Worm (Caenorhabditis elegans) whole organism, L3 larva: Measurements from ENCODE around the gene F40G12.10.
A peak's percentile ranks its signal among the peaks of the same experiment; 100 is the strongest.

ENCODE experiments used
- ZK546.5 ChIP-seq: sonication (generic microtip); optimal IDR thresholded peaks from 2 replicates; lab custom pipeline; 2017; ENCODE audit warnings: missing biosample characterization, missing genetic modification characterization
- aly-2 ChIP-seq: fragments of 150-350 bp; optimal IDR thresholded peaks from 2 replicates; lab custom pipeline; 2014; ENCODE audit warnings: missing biosample characterization, missing genetic modification characterization
- ceh-16 ChIP-seq: sonication (generic microtip); optimal IDR thresholded peaks from 2 replicates; lab custom pipeline; 2017; ENCODE audit warnings: missing biosample characterization, missing genetic modification characterization
- ceh-82 ChIP-seq: fragments of 150-350 bp; optimal IDR thresholded peaks from 2 replicates; lab custom pipeline; 2014; ENCODE audit warnings: missing biosample characterization, missing genetic modification characterization
- ceh-9 ChIP-seq: sonication (generic microtip); optimal IDR thresholded peaks from 2 replicates; lab custom pipeline; 2018; ENCODE audit warnings: missing biosample characterization, missing genetic modification characterization
- egl-27 ChIP-seq: sonication (generic microtip); optimal IDR thresholded peaks from 4 replicates; lab custom pipeline; 2017; ENCODE audit warnings: missing biosample characterization, missing genetic modification reagents, missing genetic modification characterization
- elt-1 ChIP-seq: fragments of 150-350 bp; optimal IDR thresholded peaks from 2 replicates; lab custom pipeline; 2014; ENCODE audit warnings: missing biosample characterization, missing genetic modification characterization
- elt-2 ChIP-seq: sonication (generic microtip); optimal IDR thresholded peaks from 2 replicates; lab custom pipeline; 2016; ENCODE audit warnings: missing genetic modification reagents, mild to moderate bottlenecking, missing genetic modification characterization, missing compliant biosample characterization
- elt-3 ChIP-seq, 3 experiments: fragments of 150-350 bp in 1 of 3; sonication (generic microtip) in 2 of 3; optimal IDR thresholded peaks; 2 replicates in 2 of 3; 4 replicates in 1 of 3; lab custom pipeline; 2014 to 2017; ENCODE audit warnings: missing biosample characterization in 3 of 3, missing genetic modification characterization in 3 of 3
- fkh-10 ChIP-seq: sonication (generic microtip); optimal IDR thresholded peaks from 2 replicates; lab custom pipeline; 2017; ENCODE audit warnings: missing biosample characterization, missing genetic modification reagents, missing genetic modification characterization
- fos-1 ChIP-seq: fragments of 150-350 bp; optimal IDR thresholded peaks from 2 replicates; lab custom pipeline; 2014; ENCODE audit warnings: missing biosample characterization, missing genetic modification characterization
- jun-1 ChIP-seq: fragments of 150-350 bp; optimal IDR thresholded peaks from 2 replicates; lab custom pipeline; 2014; ENCODE audit warnings: missing biosample characterization, missing genetic modification reagents, missing genetic modification characterization
- lin-39 ChIP-seq: fragments of 150-350 bp; optimal IDR thresholded peaks from 2 replicates; lab custom pipeline; 2018; ENCODE audit warnings: missing biosample characterization, missing genetic modification reagents, missing genetic modification characterization
- nfya-1 ChIP-seq: sonication (generic microtip); optimal IDR thresholded peaks from 2 replicates; lab custom pipeline; 2017; ENCODE audit warnings: missing genetic modification characterization, mild to moderate bottlenecking, missing compliant biosample characterization, antibody characterized with exemption, moderate library complexity; ENCODE audit not compliant: insufficient read depth
- nhr-23 ChIP-seq: fragments of 150-350 bp; optimal IDR thresholded peaks from 2 replicates; lab custom pipeline; 2014; ENCODE audit warnings: missing biosample characterization, missing genetic modification reagents, missing genetic modification characterization
- nhr-237 ChIP-seq: fragments of 150-350 bp; optimal IDR thresholded peaks from 2 replicates; lab custom pipeline; 2014; ENCODE audit warnings: missing biosample characterization, missing genetic modification characterization
- nhr-28 ChIP-seq: fragments of 150-350 bp; optimal IDR thresholded peaks from 2 replicates; lab custom pipeline; 2014; ENCODE audit warnings: missing biosample characterization, missing genetic modification characterization
- nhr-43 ChIP-seq: sonication (generic microtip); optimal IDR thresholded peaks from 2 replicates; lab custom pipeline; 2016; ENCODE audit warnings: mild to moderate bottlenecking, missing genetic modification characterization, missing compliant biosample characterization; ENCODE audit not compliant: poor library complexity, severe bottlenecking
- nhr-67 ChIP-seq: fragments of 150-350 bp; optimal IDR thresholded peaks from 2 replicates; lab custom pipeline; 2014; ENCODE audit warnings: missing biosample characterization, missing genetic modification characterization
- nhr-76 ChIP-seq: fragments of 150-350 bp; sonication (generic microtip); optimal IDR thresholded peaks from 5 replicates; lab custom pipeline; 2014; ENCODE audit warnings: missing biosample characterization, missing genetic modification characterization
- nhr-77 ChIP-seq: fragments of 150-350 bp; optimal IDR thresholded peaks from 2 replicates; lab custom pipeline; 2014; ENCODE audit warnings: missing biosample characterization, missing genetic modification characterization
- pqm-1 ChIP-seq: fragments of 150-350 bp; optimal IDR thresholded peaks from 2 replicates; lab custom pipeline; 2017; ENCODE audit warnings: missing biosample characterization, missing genetic modification characterization, inconsistent platforms
- sea-2 ChIP-seq: fragments of 150-350 bp; sonication (generic microtip); optimal IDR thresholded peaks from 4 replicates; lab custom pipeline; 2014; ENCODE audit warnings: missing biosample characterization, missing genetic modification reagents, missing genetic modification characterization
- snpc-4 ChIP-seq: fragments of 150-350 bp; optimal IDR thresholded peaks from 2 replicates; lab custom pipeline; 2014; ENCODE audit warnings: missing biosample characterization, missing genetic modification characterization
- tbx-2 ChIP-seq: sonication (generic microtip); optimal IDR thresholded peaks from 2 replicates; lab custom pipeline; 2016; ENCODE audit warnings: mild to moderate bottlenecking, missing genetic modification characterization, missing compliant biosample characterization
- unc-39 ChIP-seq: sonication (generic microtip); optimal IDR thresholded peaks from 4 replicates; lab custom pipeline; 2017; ENCODE audit warnings: missing biosample characterization, missing genetic modification characterization
- zag-1 ChIP-seq: fragments of 150-350 bp; optimal IDR thresholded peaks from 2 replicates; lab custom pipeline; 2014; ENCODE audit warnings: missing biosample characterization, missing genetic modification characterization
- ztf-11 ChIP-seq: fragments of 150-350 bp; optimal IDR thresholded peaks from 2 replicates; lab custom pipeline; 2014; ENCODE audit warnings: missing biosample characterization, missing genetic modification characterization
- ztf-4 ChIP-seq: fragments of 150-350 bp; optimal IDR thresholded peaks from 2 replicates; lab custom pipeline; 2014; ENCODE audit warnings: missing biosample characterization, missing genetic modification characterization

F40G12.10 gene

ce11 chrV:14256813-14257212 is 26.5 kb upstream of the F40G12.10 start, which contains the start of gene sre-8:
Gene sre-8 (plus strand): TSS chrV:14257113.
- TF ChIP-seq unc-39 (tag; lab: Kevin White, UChicago) (no peak), aly-2 (tag; lab: Kevin White, UChicago) (no peak), elt-3 (tag; optimal IDR thresholded peaks at IDR 0.05; lab: Kevin White, UChicago) (no peak), nhr-237 (tag; lab: Kevin White, UChicago) (no peak), ceh-82 (no peak), nhr-77 (tag; lab: Kevin White, UChicago) (no peak), zag-1 (tag; lab: Kevin White, UChicago) (no peak), pqm-1 (no peak), tbx-2 (tag; lab: Kevin White, UChicago) (no peak), nhr-23 (tag; lab: Kevin White, UChicago) (no peak), ztf-4 (tag; lab: Kevin White, UChicago) (no peak)

- TF ChIP-seq sea-2 (GFP tag; lab: Kevin White, UChicago), result no peak
- TF ChIP-seq ZK546.5 (tag; lab: Kevin White, UChicago), result no peak
- no peak for TF ChIP-seq jun-1 (tag; lab: Kevin White, UChicago)
- no peak for TF ChIP-seq ztf-11 (tag; lab: Kevin White, UChicago)
- no peak for TF ChIP-seq elt-2
- no peak for TF ChIP-seq fos-1 (tag; lab: Kevin White, UChicago)
These were observed 22.5 kb upstream of the F40G12.10 start, which contains the start of gene F40G12.2 for ce11 chrV:14260831-14261230. Gene F40G12.2 (minus strand): TSS chrV:14260931.

ce11 chrV:14267326-14267942 is 15.9 kb upstream of the F40G12.10 start:
- TF ChIP-seq sea-2 (GFP tag; lab: Kevin White, UChicago) (no peak), egl-27 (tag; lab: Kevin White, UChicago) (no peak), snpc-4 (tag; lab: Kevin White, UChicago) (peak; percentile 1)
- TF ChIP-seq, all 47 proteins: peak for 1

- no peak for TF ChIP-seq nhr-67 (tag; lab: Kevin White, UChicago)
- TF ChIP-seq ceh-16 (tag; lab: Kevin White, UChicago), result no peak
- TF ChIP-seq egl-27 (tag; lab: Kevin White, UChicago), result no peak
- TF ChIP-seq sea-2 (GFP tag; lab: Kevin White, UChicago), result no peak
- TF ChIP-seq unc-39 (tag; lab: Kevin White, UChicago), result no peak
- TF ChIP-seq nhr-28 (tag; lab: Kevin White, UChicago), result no peak
- no peak for TF ChIP-seq nhr-76
- TF ChIP-seq aly-2 (tag; lab: Kevin White, UChicago), result no peak
- no peak for TF ChIP-seq ceh-82
- TF ChIP-seq nhr-23 (tag; lab: Kevin White, UChicago), result no peak
- no peak for TF ChIP-seq nhr-77 (tag; lab: Kevin White, UChicago)
- no peak for TF ChIP-seq zag-1 (tag; lab: Kevin White, UChicago)
- TF ChIP-seq fkh-10 (GFP tag; lab: Kevin White, UChicago), result no peak
- no peak for TF ChIP-seq jun-1 (tag; lab: Kevin White, UChicago)
- TF ChIP-seq snpc-4 (tag; lab: Kevin White, UChicago), result no peak
- TF ChIP-seq elt-1, result no peak
- TF ChIP-seq nhr-43 (tag; lab: Kevin White, UChicago), result no peak
These were observed 14.7 kb upstream of the F40G12.10 start, which contains the start of gene F40G12.4 for ce11 chrV:14268616-14269015. Gene F40G12.4 (minus strand): TSS chrV:14268716.

- TF ChIP-seq pqm-1, result no peak
These were observed 12.6 kb upstream of the F40G12.10 start, which contains the start of gene F40G12.5 for ce11 chrV:14270729-14271128. Gene F40G12.5 (minus strand): TSS chrV:14270829.

ce11 chrV:14273019-14273418 is 10.3 kb upstream of the F40G12.10 start, which contains the start of gene F40G12.6:
Gene F40G12.6 (minus strand): TSS chrV:14273119.
- no peak for TF ChIP-seq tbx-2 (tag; lab: Kevin White, UChicago)
- no peak for TF ChIP-seq ceh-16 (tag; lab: Kevin White, UChicago)
- TF ChIP-seq nfya-1 (tag; lab: Kevin White, UChicago), result no peak
- no peak for TF ChIP-seq ceh-82
- TF ChIP-seq ztf-4 (tag; lab: Kevin White, UChicago), result no peak
- no peak for TF ChIP-seq zag-1 (tag; lab: Kevin White, UChicago)
- no peak for TF ChIP-seq ceh-9 (tag; lab: Kevin White, UChicago)
- TF ChIP-seq nhr-28 (tag; lab: Kevin White, UChicago), result no peak
- no peak for TF ChIP-seq fkh-10 (GFP tag; lab: Kevin White, UChicago)
- TF ChIP-seq lin-39, result no peak
